Worm (Caenorhabditis elegans) whole organism, L1 larva: ENCODE measurements around the gene dbn-1.

Experiments used
- ceh-63 ChIP-seq: fragments of 200-800 bp; sonication (Bioruptor generic); optimal IDR thresholded peaks from 2 replicates; lab custom pipeline; 2018; ENCODE audit warnings: mild to moderate bottlenecking, missing genetic modification characterization, missing compliant biosample characterization
- ztf-11 ChIP-seq, 2 experiments: sonication (generic microtip); optimal IDR thresholded peaks; 2 replicates each; lab custom pipeline; 2016 to 2017; ENCODE audit warnings: missing genetic modification characterization in 2 of 2, missing biosample characterization in 1 of 2, missing compliant biosample characterization in 1 of 2

- TF ChIP-seq ztf-11 (tag; optimal IDR thresholded peaks at IDR 0.05; lab: Kevin White, UChicago) (no peak), ceh-63 (GFP tag; lab: Kevin White, UChicago) (no peak)
These were observed 39.9 kb downstream of the dbn-1 start for ce11 chrIII:13721944-13722343.
